Fruit fly (Drosophila melanogaster) Kc167 (cell line): ENCODE data around the gene CG18404.

Experiments
- Myc ChIP-seq: fragments of >200 bp; optimal IDR thresholded peaks from 2 replicates; lab custom pipeline; 2017; ENCODE audit warnings: missing external identifiers
- Sin3A ChIP-seq: fragments of >200 bp; optimal IDR thresholded peaks from 2 replicates; lab custom pipeline; 2018; ENCODE audit warnings: missing external identifiers
- h ChIP-seq: fragments of >200 bp; optimal IDR thresholded peaks from 3 replicates; lab custom pipeline; 2018; ENCODE audit warnings: missing external identifiers
- insv ChIP-seq: fragments of >200 bp; optimal IDR thresholded peaks from 3 replicates; lab custom pipeline; 2018; ENCODE audit warnings: missing external identifiers
- psq ChIP-seq: fragments of >200 bp; optimal IDR thresholded peaks from 2 replicates; lab custom pipeline; 2017; ENCODE audit warnings: missing external identifiers
- ttk ChIP-seq: sonication (Bioruptor generic); optimal IDR thresholded peaks from 2 replicates; lab custom pipeline; 2017; ENCODE audit warnings: missing external identifiers

The CG18404 gene

dm6 chr3R:30282478-30282877, 29.5 kb downstream of the CG18404 start:
- TF ChIP-seq h (lab: Kevin White, UChicago) = no peak
- no peak for TF ChIP-seq psq (lab: Kevin White, UChicago)
- TF ChIP-seq Sin3A (lab: Kevin White, UChicago) = no peak
- TF ChIP-seq Myc (lab: Kevin White, UChicago) = no peak
- TF ChIP-seq insv (lab: Kevin White, UChicago) = no peak
- no peak for TF ChIP-seq ttk (lab: Kevin White, UChicago)

DNA sequence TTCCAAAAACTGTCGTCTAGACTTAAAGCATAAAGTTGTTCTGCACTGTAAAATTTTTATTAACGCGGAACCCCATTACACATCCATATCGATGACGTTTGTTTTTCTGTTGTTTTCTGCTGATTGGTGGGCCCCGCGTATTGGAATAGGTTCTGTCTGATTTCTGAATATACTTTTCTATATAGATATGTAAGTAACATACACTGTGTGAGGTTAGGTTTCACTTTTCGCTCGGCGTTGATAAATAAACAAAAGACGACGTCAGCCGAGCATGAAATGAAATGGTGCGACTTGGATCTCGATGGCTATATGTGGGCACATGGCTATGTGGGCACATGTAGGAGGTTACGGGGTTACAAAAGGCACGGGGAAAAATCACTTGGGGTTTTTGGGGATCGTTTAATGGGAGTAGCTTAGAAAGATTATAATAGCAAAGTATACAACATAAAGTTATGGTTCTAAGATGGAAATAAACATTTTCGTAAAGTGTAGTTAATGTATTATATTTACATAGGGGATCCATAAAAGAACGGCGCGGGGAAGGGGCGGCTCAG, 30.1 kb downstream of the CG18404 start:
- TF ChIP-seq psq (lab: Kevin White, UChicago) = no peak
- TF ChIP-seq ttk (lab: Kevin White, UChicago) = no peak
- no peak for TF ChIP-seq h (lab: Kevin White, UChicago)
- TF ChIP-seq Myc (lab: Kevin White, UChicago) = no peak
- TF ChIP-seq insv (lab: Kevin White, UChicago) = no peak
- no peak for TF ChIP-seq Sin3A (lab: Kevin White, UChicago)

dm6 chr3R:30283940-30284339, 31.0 kb downstream of the CG18404 start:
- TF ChIP-seq Sin3A (lab: Kevin White, UChicago) (no peak), insv (lab: Kevin White, UChicago) (no peak), psq (lab: Kevin White, UChicago) (no peak), ttk (lab: Kevin White, UChicago) (no peak), h (lab: Kevin White, UChicago) (no peak), Myc (lab: Kevin White, UChicago) (no peak)

DNA sequence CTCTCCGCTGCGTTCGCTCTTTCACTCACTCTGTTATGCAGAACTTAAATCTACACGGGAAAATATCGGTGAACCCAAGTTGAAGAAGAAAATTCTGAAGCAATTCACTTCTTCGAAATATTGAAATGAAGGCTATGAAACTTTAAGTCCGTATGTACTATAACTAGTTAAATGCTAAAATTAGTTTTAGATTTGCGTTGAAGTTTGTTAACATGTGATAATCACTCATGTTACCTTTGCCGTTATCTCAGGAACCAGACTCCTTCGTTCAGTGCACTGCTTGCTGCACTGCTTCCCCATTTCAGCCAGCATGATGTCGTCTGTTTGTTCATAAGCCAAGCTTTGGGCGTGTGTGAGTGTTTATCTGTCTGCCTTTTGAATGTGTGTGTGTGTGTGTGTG, 31.6 kb downstream of the CG18404 start:
- TF ChIP-seq insv (lab: Kevin White, UChicago) = no peak
- TF ChIP-seq psq (lab: Kevin White, UChicago) = no peak
- no peak for TF ChIP-seq ttk (lab: Kevin White, UChicago)
- no peak for TF ChIP-seq h (lab: Kevin White, UChicago)
- no peak for TF ChIP-seq Sin3A (lab: Kevin White, UChicago)
- no peak for TF ChIP-seq Myc (lab: Kevin White, UChicago)

DNA sequence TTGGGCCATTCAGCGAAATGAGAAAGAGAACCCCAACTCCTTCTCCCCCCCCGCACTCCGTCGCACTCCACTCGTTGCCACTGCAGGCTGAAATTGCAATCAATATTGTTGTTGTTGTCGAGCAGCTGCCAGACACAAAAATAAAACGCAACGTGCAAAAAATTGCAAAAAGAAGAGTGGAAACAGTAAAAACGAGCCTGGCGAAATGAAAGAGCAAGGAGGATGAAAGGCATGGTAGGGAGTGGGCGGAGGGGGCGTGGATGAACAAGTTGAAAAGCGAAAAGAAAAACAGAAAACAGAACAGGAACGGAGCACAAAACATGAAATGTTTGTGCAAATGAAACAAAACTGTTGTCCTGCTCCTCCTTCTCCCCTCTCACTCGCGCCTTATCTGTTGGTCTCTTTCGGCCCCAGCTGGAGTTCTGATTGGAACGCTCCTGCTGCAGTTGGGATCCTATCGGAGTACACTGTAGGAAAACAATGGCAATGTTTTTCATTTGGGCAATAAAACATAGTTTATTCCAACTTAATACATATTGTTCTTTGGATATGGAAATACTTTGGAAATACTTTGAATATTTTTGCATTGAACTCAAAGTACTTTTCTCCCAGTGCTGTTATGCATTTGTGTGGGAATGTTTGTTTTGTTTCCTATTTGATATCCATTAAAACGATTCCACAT, 32.1 kb downstream of the CG18404 start:
- no peak for TF ChIP-seq ttk (lab: Kevin White, UChicago)
- no peak for TF ChIP-seq Sin3A (lab: Kevin White, UChicago)
- no peak for TF ChIP-seq insv (lab: Kevin White, UChicago)

dm6 chr3R:30286347-30286746, 33.4 kb downstream of the CG18404 start:
- TF ChIP-seq Sin3A (lab: Kevin White, UChicago) (no peak), h (lab: Kevin White, UChicago) (no peak), ttk (lab: Kevin White, UChicago) (no peak), insv (lab: Kevin White, UChicago) (no peak), Myc (lab: Kevin White, UChicago) (no peak), psq (lab: Kevin White, UChicago) (no peak)

DNA sequence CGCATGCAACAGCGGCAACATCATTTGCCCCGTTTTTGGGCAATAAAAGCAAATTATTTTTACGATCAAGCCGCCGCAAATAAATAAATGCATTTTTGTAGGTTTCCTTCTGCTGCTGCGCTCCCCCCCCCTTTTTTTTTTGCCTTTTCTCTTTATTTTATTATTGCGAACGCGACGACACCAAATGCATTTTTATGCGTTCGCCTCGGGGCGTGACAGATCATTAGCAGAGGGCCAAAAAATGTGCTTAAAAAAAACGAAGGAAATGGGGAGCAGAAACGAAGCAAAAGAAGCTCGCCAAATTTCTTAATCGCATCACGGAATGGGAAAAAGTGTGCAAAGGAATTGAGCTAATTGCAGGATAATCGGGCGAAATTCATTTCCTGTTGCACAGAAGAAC, 34.4 kb downstream of the CG18404 start:
- TF ChIP-seq ttk (lab: Kevin White, UChicago) (no peak), Myc (lab: Kevin White, UChicago) (no peak), Sin3A (lab: Kevin White, UChicago) (no peak), insv (lab: Kevin White, UChicago) (no peak), h (lab: Kevin White, UChicago) (no peak), psq (lab: Kevin White, UChicago) (no peak)

DNA sequence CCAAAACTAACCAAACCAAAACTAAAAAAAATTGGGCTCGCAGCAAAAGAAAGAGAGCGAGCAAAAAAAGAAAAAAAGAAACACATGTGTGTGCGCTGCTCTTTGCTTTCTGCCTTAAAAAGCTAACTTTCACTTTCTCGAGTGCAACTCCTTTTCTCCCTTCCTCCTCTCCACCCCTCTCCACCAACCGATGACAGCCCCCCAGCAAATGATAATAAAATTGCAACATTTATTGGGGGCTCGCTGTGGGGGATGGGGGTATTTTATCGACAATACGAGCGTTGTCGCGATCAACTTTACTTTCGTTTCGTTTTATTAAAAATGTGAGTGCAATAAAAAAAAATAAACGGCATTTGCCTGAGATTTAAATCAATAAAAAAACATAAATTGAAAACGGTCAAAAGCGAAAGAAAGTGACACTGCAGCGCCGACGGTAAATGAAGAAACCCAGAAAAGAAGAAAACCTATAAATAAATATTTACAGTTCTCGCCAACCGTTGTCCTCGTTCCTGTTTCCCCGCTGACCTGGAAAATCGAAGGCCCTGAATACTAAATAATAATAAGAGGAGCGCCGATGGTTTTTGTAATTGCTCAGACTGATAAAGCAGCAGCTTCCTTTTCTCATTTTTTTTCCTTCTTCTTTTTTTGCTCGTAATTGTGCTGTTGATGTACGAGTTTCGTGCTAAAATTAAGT, 35.5 kb downstream of the CG18404 start:
- TF ChIP-seq psq (lab: Kevin White, UChicago) (no peak), h (lab: Kevin White, UChicago) (no peak), insv (lab: Kevin White, UChicago) (no peak), Myc (lab: Kevin White, UChicago) (no peak), Sin3A (lab: Kevin White, UChicago) (no peak), ttk (lab: Kevin White, UChicago) (no peak)

DNA sequence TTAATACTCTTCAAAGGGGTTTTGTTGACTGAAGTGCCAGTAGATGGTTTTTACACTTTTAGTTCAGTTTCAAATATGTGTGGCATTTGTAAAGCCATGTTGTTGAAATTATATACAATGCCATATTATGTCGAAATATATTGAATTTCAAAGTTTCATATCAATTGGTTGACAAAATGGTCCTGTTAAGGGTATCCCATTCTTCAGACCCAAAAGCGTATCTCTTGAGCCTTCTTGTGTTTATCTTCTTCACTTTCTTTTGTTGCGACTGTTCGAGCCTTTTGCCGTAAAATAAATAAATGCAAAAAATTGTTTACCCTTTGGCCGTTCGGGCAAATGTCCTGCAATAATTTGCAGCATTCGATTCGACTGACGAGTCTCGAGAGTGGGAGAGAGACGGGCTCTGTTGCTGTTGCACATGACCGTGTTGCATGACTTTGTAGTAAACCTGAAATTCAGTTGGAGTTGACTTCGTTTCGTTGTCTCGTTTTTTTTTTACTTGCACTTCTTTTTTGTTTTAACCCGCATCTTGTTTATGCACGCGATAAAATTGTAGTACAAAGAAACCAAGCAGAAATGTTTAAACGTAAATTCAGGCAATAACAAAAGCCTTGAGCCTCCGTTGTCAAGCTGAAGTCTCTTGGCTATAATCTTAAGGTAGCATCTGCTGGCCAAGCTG, 36.2 kb downstream of the CG18404 start:
- TF ChIP-seq psq (lab: Kevin White, UChicago) (no peak), insv (lab: Kevin White, UChicago) (no peak), h (lab: Kevin White, UChicago) (no peak), Myc (lab: Kevin White, UChicago) (no peak), Sin3A (lab: Kevin White, UChicago) (no peak)

dm6 chr3R:30293478-30294122, 40.6 kb downstream of the CG18404 start:
- TF ChIP-seq ttk (lab: Kevin White, UChicago) (no peak), Myc (lab: Kevin White, UChicago) (no peak), h (lab: Kevin White, UChicago) (no peak), Sin3A (lab: Kevin White, UChicago) (no peak), insv (lab: Kevin White, UChicago) (no peak), psq (lab: Kevin White, UChicago) (no peak)
